Worm (Caenorhabditis elegans) whole organism, midembryonic: Measurements from ENCODE around the gene sri-20.

Experiments
- T22C8.4 ChIP-seq: fragments of 200-800 bp; sonication (Bioruptor generic); IDR thresholded peaks from 2 replicates; pipeline ENCODE4 v1.3.6; 2022; ENCODE audit warnings: missing genetic modification characterization, missing compliant biosample characterization
- cog-1 ChIP-seq: sonication (generic microtip); optimal IDR thresholded peaks from 2 replicates; lab custom pipeline; 2016; ENCODE audit warnings: missing genetic modification characterization, missing compliant biosample characterization
- flt-1 ChIP-seq: fragments of 200-800 bp; sonication (Bioruptor generic); IDR thresholded peaks from 2 replicates; pipeline ENCODE4 v1.3.6; 2022; ENCODE audit warnings: missing genetic modification characterization, missing compliant biosample characterization
- klf-2 ChIP-seq: fragments of 200-800 bp; sonication (Bioruptor generic); conservative IDR thresholded peaks from 2 replicates; pipeline ENCODE4 v1.3.6; 2022; ENCODE audit warnings: missing genetic modification reagents, missing genetic modification characterization, missing compliant biosample characterization
- med-1 ChIP-seq: sonication (generic microtip); optimal IDR thresholded peaks from 2 replicates; lab custom pipeline; 2017; ENCODE audit warnings: missing genetic modification characterization, mild to moderate bottlenecking, missing compliant biosample characterization, antibody characterized with exemption, missing genetic modification reagents; ENCODE audit not compliant: insufficient read depth
- ref-1 ChIP-seq: fragments of 200-800 bp; sonication (Bioruptor generic); conservative IDR thresholded peaks from 2 replicates; pipeline ENCODE4 v1.3.6; 2022; ENCODE audit warnings: missing genetic modification reagents, missing genetic modification characterization, missing compliant biosample characterization
- tab-1 ChIP-seq: fragments of 200-800 bp; sonication (Bioruptor generic); IDR thresholded peaks from 2 replicates; pipeline ENCODE4 v1.3.6; 2022; ENCODE audit warnings: missing genetic modification characterization, missing compliant biosample characterization
- ztf-23 ChIP-seq: fragments of 200-800 bp; sonication (Bioruptor generic); IDR thresholded peaks from 2 replicates; pipeline ENCODE4 v1.3.6; 2022; ENCODE audit warnings: missing genetic modification reagents, missing genetic modification characterization, missing compliant biosample characterization
- ztf-29 ChIP-seq: fragments of 200-800 bp; sonication (Bioruptor generic); IDR thresholded peaks from 2 replicates; pipeline ENCODE4 v1.3.6; 2022; ENCODE audit warnings: missing genetic modification reagents, missing genetic modification characterization, missing compliant biosample characterization

sri-20 gene

ce11 chrV:10371177-10371576, 2.8 kb downstream of the sri-20 start:
- TF ChIP-seq med-1 (GFP tag; lab: Kevin White, UChicago), result no peak
- TF ChIP-seq cog-1, result no peak
- no peak for TF ChIP-seq tab-1 (GFP tag; lab: Robert Waterston, UW)
- no peak for TF ChIP-seq ztf-29

- no peak for TF ChIP-seq ref-1 (GFP tag; lab: Robert Waterston, UW)
These were observed 3.6 kb downstream of the sri-20 start, which contains the start of gene ugt-49 for ce11 chrV:10371951-10372350. Gene ugt-49, plus strand, starts transcription at chrV:10372321.

- TF ChIP-seq flt-1 (GFP tag; lab: Robert Waterston, UW) (no peak), ztf-29 (no peak), T22C8.4 (GFP tag; lab: Robert Waterston, UW) (no peak), ztf-23 (GFP tag; lab: Robert Waterston, UW) (no peak), cog-1 (no peak), tab-1 (GFP tag; lab: Robert Waterston, UW) (no peak), klf-2 (GFP tag; lab: Robert Waterston, UW) (no peak), med-1 (GFP tag; lab: Kevin White, UChicago) (no peak), ref-1 (GFP tag; lab: Robert Waterston, UW) (no peak)
These were observed 10.9 kb downstream of the sri-20 start, which contains the start of gene AC3.12 for ce11 chrV:10379293-10379692. Gene AC3.12, minus strand, starts transcription at chrV:10379393.

ce11 chrV:10379761-10380160, 11.4 kb downstream of the sri-20 start:
- TF ChIP-seq ref-1 (GFP tag; lab: Robert Waterston, UW) (no peak), klf-2 (GFP tag; lab: Robert Waterston, UW) (no peak), med-1 (GFP tag; lab: Kevin White, UChicago) (no peak), T22C8.4 (GFP tag; lab: Robert Waterston, UW) (no peak), tab-1 (GFP tag; lab: Robert Waterston, UW) (no peak), flt-1 (GFP tag; lab: Robert Waterston, UW) (no peak), ztf-29 (no peak), ztf-23 (GFP tag; lab: Robert Waterston, UW) (no peak), cog-1 (no peak)

- TF ChIP-seq T22C8.4 (GFP tag; lab: Robert Waterston, UW), result no peak
- TF ChIP-seq ztf-29, result no peak
- no peak for TF ChIP-seq med-1 (GFP tag; lab: Kevin White, UChicago)
- no peak for TF ChIP-seq tab-1 (GFP tag; lab: Robert Waterston, UW)
- no peak for TF ChIP-seq ref-1 (GFP tag; lab: Robert Waterston, UW)
- no peak for TF ChIP-seq cog-1
- no peak for TF ChIP-seq flt-1 (GFP tag; lab: Robert Waterston, UW)
These were observed 13.4 kb downstream of the sri-20 start, which contains the start of gene abu-1 for ce11 chrV:10381726-10382125. Gene abu-1, minus strand, starts transcription at chrV:10381826.

ce11 chrV:10382142-10382541, 13.8 kb downstream of the sri-20 start, which contains the start of gene pqn-2:
Gene pqn-2, plus strand, starts transcription at chrV:10382442.
- TF ChIP-seq ztf-29 (no peak), flt-1 (GFP tag; lab: Robert Waterston, UW) (no peak), ref-1 (GFP tag; lab: Robert Waterston, UW) (no peak), ztf-23 (GFP tag; lab: Robert Waterston, UW) (no peak), T22C8.4 (GFP tag; lab: Robert Waterston, UW) (no peak), tab-1 (GFP tag; lab: Robert Waterston, UW) (no peak), med-1 (GFP tag; lab: Kevin White, UChicago) (no peak), cog-1 (no peak), klf-2 (GFP tag; lab: Robert Waterston, UW) (no peak)

ce11 chrV:10383950-10384349, 15.6 kb downstream of the sri-20 start, which contains the start of gene spe-10:
Gene spe-10, plus strand, starts transcription at chrV:10384250.
- no peak for TF ChIP-seq ztf-29
- TF ChIP-seq klf-2 (GFP tag; lab: Robert Waterston, UW), result no peak
- no peak for TF ChIP-seq tab-1 (GFP tag; lab: Robert Waterston, UW)
- no peak for TF ChIP-seq flt-1 (GFP tag; lab: Robert Waterston, UW)
- TF ChIP-seq T22C8.4 (GFP tag; lab: Robert Waterston, UW), result no peak
- no peak for TF ChIP-seq med-1 (GFP tag; lab: Kevin White, UChicago)
- TF ChIP-seq cog-1, result no peak
- no peak for TF ChIP-seq ztf-23 (GFP tag; lab: Robert Waterston, UW)
- no peak for TF ChIP-seq ref-1 (GFP tag; lab: Robert Waterston, UW)

ce11 chrV:10387412-10387811, 19.1 kb downstream of the sri-20 start:
- TF ChIP-seq flt-1 (GFP tag; lab: Robert Waterston, UW) (no peak), ztf-23 (GFP tag; lab: Robert Waterston, UW) (no peak), klf-2 (GFP tag; lab: Robert Waterston, UW) (no peak), cog-1 (no peak), med-1 (GFP tag; lab: Kevin White, UChicago) (no peak), T22C8.4 (GFP tag; lab: Robert Waterston, UW) (no peak), ref-1 (GFP tag; lab: Robert Waterston, UW) (no peak), ztf-29 (no peak), tab-1 (GFP tag; lab: Robert Waterston, UW) (no peak)

- no peak for TF ChIP-seq ztf-23 (GFP tag; lab: Robert Waterston, UW)
- TF ChIP-seq cog-1, result no peak
- TF ChIP-seq ztf-29, result no peak
- TF ChIP-seq flt-1 (GFP tag; lab: Robert Waterston, UW), result no peak
- TF ChIP-seq klf-2 (GFP tag; lab: Robert Waterston, UW), result no peak
- no peak for TF ChIP-seq ref-1 (GFP tag; lab: Robert Waterston, UW)
- no peak for TF ChIP-seq T22C8.4 (GFP tag; lab: Robert Waterston, UW)
- no peak for TF ChIP-seq tab-1 (GFP tag; lab: Robert Waterston, UW)
- TF ChIP-seq med-1 (GFP tag; lab: Kevin White, UChicago), result no peak
These were observed 20.0 kb downstream of the sri-20 start, which contains the start of gene AC3.5 for ce11 chrV:10388318-10388717. Gene AC3.5, plus strand, starts transcription at chrV:10388527.

ce11 chrV:10393708-10394107, 25.4 kb downstream of the sri-20 start:
- TF ChIP-seq ref-1 (GFP tag; lab: Robert Waterston, UW), result no peak
- no peak for TF ChIP-seq ztf-23 (GFP tag; lab: Robert Waterston, UW)
- no peak for TF ChIP-seq tab-1 (GFP tag; lab: Robert Waterston, UW)
- TF ChIP-seq cog-1, result no peak
- TF ChIP-seq klf-2 (GFP tag; lab: Robert Waterston, UW), result no peak
- TF ChIP-seq flt-1 (GFP tag; lab: Robert Waterston, UW), result no peak
- no peak for TF ChIP-seq T22C8.4 (GFP tag; lab: Robert Waterston, UW)
- no peak for TF ChIP-seq ztf-29
